Worm (Caenorhabditis elegans) whole organism, L2 larva: Measurements from ENCODE around the gene ctns-1.

Experiments
- C34F6.9 ChIP-seq: fragments of 150-350 bp; optimal IDR thresholded peaks from 2 replicates; lab custom pipeline; 2014; ENCODE audit warnings: missing biosample characterization, missing genetic modification characterization
- F13H6.1 ChIP-seq: sonication (generic microtip); optimal IDR thresholded peaks from 2 replicates; lab custom pipeline; 2016; ENCODE audit warnings: missing genetic modification characterization, missing compliant biosample characterization
- R02D3.7 ChIP-seq: fragments of 150-350 bp; optimal IDR thresholded peaks from 2 replicates; lab custom pipeline; 2014; ENCODE audit warnings: missing biosample characterization, missing genetic modification characterization
- Y55F3AM.14 ChIP-seq: fragments of 200-800 bp; sonication (Bioruptor generic); optimal IDR thresholded peaks from 2 replicates; lab custom pipeline; 2018; ENCODE audit warnings: mild to moderate bottlenecking, missing genetic modification characterization, missing compliant biosample characterization
- alr-1 ChIP-seq: fragments of 150-350 bp; optimal IDR thresholded peaks from 2 replicates; lab custom pipeline; 2014; ENCODE audit warnings: missing biosample characterization, missing genetic modification characterization
- ama-1 ChIP-seq: fragments of 150-350 bp; optimal IDR thresholded peaks from 2 replicates; lab custom pipeline; 2018; ENCODE audit warnings: inconsistent platforms
- blmp-1 ChIP-seq: sonication (generic microtip); optimal IDR thresholded peaks from 2 replicates; lab custom pipeline; 2017; ENCODE audit warnings: missing genetic modification characterization, mild to moderate bottlenecking, missing compliant biosample characterization, antibody characterized with exemption, moderate library complexity; ENCODE audit not compliant: insufficient read depth
- ceh-16 ChIP-seq: fragments of 150-350 bp; optimal IDR thresholded peaks from 2 replicates; lab custom pipeline; 2014; ENCODE audit warnings: missing biosample characterization, missing genetic modification characterization
- ceh-82 ChIP-seq: fragments of 150-350 bp; optimal IDR thresholded peaks from 2 replicates; lab custom pipeline; 2014; ENCODE audit warnings: missing biosample characterization, missing genetic modification characterization
- crh-2 ChIP-seq: sonication (generic microtip); optimal IDR thresholded peaks from 2 replicates; lab custom pipeline; 2017; ENCODE audit warnings: missing biosample characterization, missing genetic modification characterization
- egl-27 ChIP-seq: sonication (generic microtip); optimal IDR thresholded peaks from 3 replicates; lab custom pipeline; 2017; ENCODE audit warnings: missing biosample characterization, missing genetic modification reagents, missing genetic modification characterization
- elt-3 ChIP-seq: sonication (generic microtip); optimal IDR thresholded peaks from 2 replicates; lab custom pipeline; 2017; ENCODE audit warnings: missing biosample characterization, missing genetic modification characterization
- fos-1 ChIP-seq: fragments of 150-350 bp; optimal IDR thresholded peaks from 2 replicates; lab custom pipeline; 2014; ENCODE audit warnings: missing biosample characterization, missing genetic modification characterization
- gmeb-1 ChIP-seq: fragments of 150-350 bp; optimal IDR thresholded peaks from 2 replicates; lab custom pipeline; 2014; ENCODE audit warnings: missing biosample characterization, missing genetic modification characterization
- lin-11 ChIP-seq: fragments of 150-350 bp; sonication (generic microtip); optimal IDR thresholded peaks from 2 replicates; lab custom pipeline; 2014; ENCODE audit warnings: missing biosample characterization, missing genetic modification characterization, inconsistent platforms, mixed read lengths
- lin-13 ChIP-seq: fragments of 150-350 bp; optimal IDR thresholded peaks from 2 replicates; lab custom pipeline; 2014; ENCODE audit warnings: missing biosample characterization, missing genetic modification reagents, missing genetic modification characterization
- lsy-2 ChIP-seq, 2 experiments: fragments of 150-350 bp in 1 of 2; sonication (generic microtip) in 1 of 2; optimal IDR thresholded peaks; 2 replicates each; lab custom pipeline; 2014 to 2017; ENCODE audit warnings: missing biosample characterization in 2 of 2, missing genetic modification characterization in 2 of 2
- mdl-1 ChIP-seq, 2 experiments: fragments of 150-350 bp in 1 of 2; sonication (generic microtip) in 1 of 2; optimal IDR thresholded peaks; 2 replicates each; lab custom pipeline; 2017; ENCODE audit warnings: missing biosample characterization in 2 of 2, missing genetic modification characterization in 2 of 2
- nhr-10 ChIP-seq: sonication (generic microtip); optimal IDR thresholded peaks from 2 replicates; lab custom pipeline; 2017; ENCODE audit warnings: missing biosample characterization, missing genetic modification characterization
- nhr-11 ChIP-seq: fragments of 150-350 bp; optimal IDR thresholded peaks from 2 replicates; lab custom pipeline; 2014; ENCODE audit warnings: missing biosample characterization, missing genetic modification characterization
- nhr-129 ChIP-seq: fragments of 150-350 bp; optimal IDR thresholded peaks from 2 replicates; lab custom pipeline; 2014; ENCODE audit warnings: missing biosample characterization, missing genetic modification characterization
- nhr-21 ChIP-seq: fragments of 150-350 bp; optimal IDR thresholded peaks from 2 replicates; lab custom pipeline; 2014; ENCODE audit warnings: missing biosample characterization, missing genetic modification characterization
- nhr-237 ChIP-seq: fragments of 150-350 bp; optimal IDR thresholded peaks from 2 replicates; lab custom pipeline; 2014; ENCODE audit warnings: missing biosample characterization, missing genetic modification characterization
- nhr-25 ChIP-seq: fragments of 150-350 bp; sonication (generic microtip); optimal IDR thresholded peaks from 3 replicates; lab custom pipeline; 2014; ENCODE audit warnings: missing biosample characterization, missing genetic modification characterization
- nhr-6 ChIP-seq: fragments of 150-350 bp; optimal IDR thresholded peaks from 2 replicates; lab custom pipeline; 2014; ENCODE audit warnings: missing biosample characterization, missing genetic modification characterization
- nhr-77 ChIP-seq: fragments of 150-350 bp; optimal IDR thresholded peaks from 2 replicates; lab custom pipeline; 2014; ENCODE audit warnings: missing biosample characterization, missing genetic modification characterization
- peb-1 ChIP-seq: fragments of 150-350 bp; optimal IDR thresholded peaks from 2 replicates; lab custom pipeline; 2014; ENCODE audit warnings: missing biosample characterization, missing genetic modification characterization
- sem-4 ChIP-seq: fragments of 150-350 bp; optimal IDR thresholded peaks from 2 replicates; lab custom pipeline; 2014; ENCODE audit warnings: missing biosample characterization, missing genetic modification reagents, missing genetic modification characterization
- skn-1 ChIP-seq: sonication (generic microtip); optimal IDR thresholded peaks from 2 replicates; lab custom pipeline; 2017; ENCODE audit warnings: missing biosample characterization, missing genetic modification characterization
- sma-3 ChIP-seq: sonication (generic microtip); optimal IDR thresholded peaks from 2 replicates; lab custom pipeline; 2016; ENCODE audit warnings: missing genetic modification reagents, missing genetic modification characterization, missing compliant biosample characterization
- sma-9 ChIP-seq, 2 experiments: fragments of 150-350 bp in 1 of 2; sonication (generic microtip) in 1 of 2; optimal IDR thresholded peaks; 2 replicates each; lab custom pipeline; 2014 to 2016; ENCODE audit warnings: missing genetic modification characterization in 2 of 2, mild to moderate bottlenecking in 1 of 2, missing biosample characterization in 1 of 2, missing compliant biosample characterization in 1 of 2, missing genetic modification reagents in 1 of 2, moderate library complexity in 1 of 2
- unc-39 ChIP-seq: fragments of 150-350 bp; optimal IDR thresholded peaks from 2 replicates; lab custom pipeline; 2014; ENCODE audit warnings: missing biosample characterization, missing genetic modification characterization
- ztf-11 ChIP-seq: sonication (generic microtip); optimal IDR thresholded peaks from 2 replicates; lab custom pipeline; 2017; ENCODE audit warnings: missing biosample characterization, missing genetic modification characterization
- ztf-4 ChIP-seq: fragments of 150-350 bp; optimal IDR thresholded peaks from 2 replicates; lab custom pipeline; 2014; ENCODE audit warnings: missing biosample characterization, missing genetic modification characterization

Gene ctns-1

ce11 chrII:8116159-8116558 lies 20.6 kb downstream of the ctns-1 start, which contains the start of gene unc-105:
TSS of gene unc-105 (plus strand) at chrII:8116459.
- no peak for TF ChIP-seq nhr-6 (tag; lab: Kevin White, UChicago)
- TF ChIP-seq sma-9 (GFP tag; optimal IDR thresholded peaks at IDR 0.05; lab: Kevin White, UChicago): no peak
- TF ChIP-seq sma-9 (tag; optimal IDR thresholded peaks at IDR 0.05; lab: Kevin White, UChicago): no peak
- no peak for TF ChIP-seq alr-1 (tag; lab: Kevin White, UChicago)
- TF ChIP-seq peb-1 (tag; lab: Kevin White, UChicago): no peak
- no peak for TF ChIP-seq ztf-11 (tag; lab: Kevin White, UChicago)
- TF ChIP-seq fos-1: no peak
- TF ChIP-seq R02D3.7: no peak
- TF ChIP-seq, all 48 proteins: peak for 0

ce11 chrII:8112063-8112462 lies 24.7 kb downstream of the ctns-1 start, which contains the start of gene lron-4:
TSS of gene lron-4 (minus strand) at chrII:8112163.
- no peak for TF ChIP-seq nhr-237 (tag; lab: Kevin White, UChicago)
- TF ChIP-seq unc-39 (tag; lab: Kevin White, UChicago): no peak

DNA sequence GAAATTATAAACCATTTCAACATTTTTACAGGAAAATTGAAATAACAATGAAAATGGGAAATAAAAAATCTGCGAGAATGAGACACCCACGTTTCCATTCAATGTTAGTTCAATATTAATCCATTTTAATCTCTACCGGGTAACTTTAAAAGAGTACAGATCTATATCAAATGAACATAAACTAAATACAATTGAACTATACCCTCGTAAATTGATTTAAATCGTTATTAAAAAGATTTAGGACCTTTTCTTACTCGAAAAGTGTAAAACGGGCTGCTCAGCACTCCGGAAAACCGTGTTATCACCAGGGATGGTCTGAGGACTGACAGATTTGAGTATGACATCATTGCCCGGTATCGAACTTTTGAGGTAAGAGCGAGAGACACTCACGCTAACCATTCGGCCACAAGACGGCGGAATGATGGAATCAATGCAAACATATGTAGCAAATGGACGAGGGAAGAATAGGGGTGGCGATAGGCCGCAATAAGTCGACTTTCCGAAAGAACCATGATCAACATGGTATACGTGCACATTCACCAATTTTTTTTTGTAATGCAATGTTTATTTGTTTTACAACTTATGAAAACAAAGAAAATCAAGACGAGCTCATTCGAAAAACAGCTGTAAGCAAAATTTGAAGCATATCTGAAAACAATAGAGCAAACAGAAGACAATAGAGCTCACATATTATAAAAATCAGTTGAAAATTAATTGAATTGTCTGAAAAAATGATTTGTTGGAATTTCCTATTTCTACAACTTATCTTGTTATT lies 29.6 kb downstream of the ctns-1 start, which contains the start of the genes chst-1 and C41C4.9:
Gene chst-1 (minus strand): TSS at position 51 of the 775 bp plus-strand sequence.
Gene C41C4.9 (plus strand): TSS at position 725 of the 775 bp plus-strand sequence.
- no peak for TF ChIP-seq elt-3
- TF ChIP-seq ama-1 (lab: Kevin White, UChicago): no peak
- peak; percentile 33 for TF ChIP-seq C34F6.9 (tag; lab: Kevin White, UChicago)
- TF ChIP-seq blmp-1: peak; percentile 18
- peak; percentile 65 for TF ChIP-seq F13H6.1 (tag; lab: Kevin White, UChicago)
- peak; percentile 10 for TF ChIP-seq sem-4 (tag; lab: Kevin White, UChicago)
- peak; percentile 53 for TF ChIP-seq ztf-4 (tag; lab: Kevin White, UChicago)
- peak; percentile 60 for TF ChIP-seq gmeb-1
- TF ChIP-seq ceh-16: peak; percentile 14
- TF ChIP-seq sma-9 (GFP tag; optimal IDR thresholded peaks at IDR 0.05; lab: Kevin White, UChicago): peak; percentile 82
- no peak for TF ChIP-seq sma-9 (tag; optimal IDR thresholded peaks at IDR 0.05; lab: Kevin White, UChicago)
- TF ChIP-seq egl-27: peak; percentile 64
- no peak for TF ChIP-seq mdl-1 (tag; optimal IDR thresholded peaks at IDR 0.05; lab: Kevin White, UChicago)
- peak; percentile 89 for TF ChIP-seq nhr-129 (tag; lab: Kevin White, UChicago)
- no peak for TF ChIP-seq nhr-25 (tag; lab: Kevin White, UChicago)
- TF ChIP-seq nhr-11: peak; percentile 78
- TF ChIP-seq crh-2: peak; percentile 13
- TF ChIP-seq ceh-82 (tag; lab: Kevin White, UChicago): no peak
- TF ChIP-seq Y55F3AM.14 (GFP tag; lab: Kevin White, UChicago): peak; percentile 72
- TF ChIP-seq nhr-21: peak; percentile 65
- TF ChIP-seq sma-3 (GFP tag; lab: Kevin White, UChicago): peak; percentile 74
- no peak for TF ChIP-seq unc-39 (tag; lab: Kevin White, UChicago)
- peak; percentile 67 for TF ChIP-seq lin-13 (GFP tag; lab: Kevin White, UChicago)
- TF ChIP-seq nhr-10 (tag; lab: Kevin White, UChicago): no peak
- no peak for TF ChIP-seq nhr-237 (tag; lab: Kevin White, UChicago)
- peak in 1 of 2 experiments; percentile 69 for TF ChIP-seq lsy-2 (tag; optimal IDR thresholded peaks at IDR 0.05; lab: Kevin White, UChicago)
- no peak for TF ChIP-seq peb-1 (tag; lab: Kevin White, UChicago)
- no peak for TF ChIP-seq nhr-77
- peak; percentile 29 for TF ChIP-seq lin-11 (tag; lab: Kevin White, UChicago)
- TF ChIP-seq fos-1: peak; percentile 87

- peak; percentile 34 for TF ChIP-seq sma-9 (GFP tag; optimal IDR thresholded peaks at IDR 0.05; lab: Kevin White, UChicago)
- TF ChIP-seq sma-9 (tag; optimal IDR thresholded peaks at IDR 0.05; lab: Kevin White, UChicago): no peak
- peak; percentile 74 for TF ChIP-seq fos-1
- TF ChIP-seq ceh-82 (tag; lab: Kevin White, UChicago): no peak
- no peak for TF ChIP-seq egl-27
- TF ChIP-seq C34F6.9 (tag; lab: Kevin White, UChicago): peak; percentile 38
- peak; percentile 40 for TF ChIP-seq nhr-129 (tag; lab: Kevin White, UChicago)
- TF ChIP-seq crh-2: peak; percentile 10
- TF ChIP-seq F13H6.1 (tag; lab: Kevin White, UChicago): peak; percentile 33
- TF ChIP-seq skn-1 (tag; lab: Kevin White, UChicago): peak; percentile 4
- peak in 1 of 2 experiments; percentile 45 for TF ChIP-seq lsy-2 (tag; optimal IDR thresholded peaks at IDR 0.05; lab: Kevin White, UChicago)
- TF ChIP-seq sma-3 (GFP tag; lab: Kevin White, UChicago): no peak
- peak; percentile 42 for TF ChIP-seq blmp-1
Observed at ce11 chrII:8104998-8105397, 31.7 kb downstream of the ctns-1 start, which contains the start of gene sfxn-5. TSS of gene sfxn-5 (minus strand) at chrII:8105052.
